Worm (Caenorhabditis elegans) whole organism, L4 larva: ENCODE results near the gene cyp-13A2.

ENCODE experiments used
- F49E8.2 ChIP-seq: sonication (generic microtip); optimal IDR thresholded peaks from 2 replicates; lab custom pipeline; 2016; ENCODE audit warnings: missing compliant biosample characterization, mild to moderate bottlenecking, missing genetic modification characterization, borderline replicate concordance
- cey-2 ChIP-seq: sonication (generic microtip); optimal IDR thresholded peaks from 3 replicates; lab custom pipeline; 2017; ENCODE audit warnings: missing genetic modification characterization, mild to moderate bottlenecking, missing compliant biosample characterization, antibody characterized with exemption, borderline replicate concordance; ENCODE audit not compliant: insufficient read depth
- dmd-6 ChIP-seq: fragments of 200-800 bp; sonication (Bioruptor generic); IDR thresholded peaks from 2 replicates; pipeline ENCODE4 v1.3.6; 2022; ENCODE audit warnings: missing genetic modification reagents, missing genetic modification characterization, missing compliant biosample characterization
- fos-1 ChIP-seq: fragments of 150-350 bp; optimal IDR thresholded peaks from 2 replicates; lab custom pipeline; 2014; ENCODE audit warnings: missing biosample characterization, missing genetic modification characterization
- gei-8 ChIP-seq: fragments of 200-800 bp; sonication (Bioruptor generic); optimal IDR thresholded peaks from 2 replicates; lab custom pipeline; 2018; ENCODE audit warnings: mild to moderate bottlenecking, missing genetic modification characterization, missing compliant biosample characterization
- lin-29 ChIP-seq: fragments of 200-800 bp; sonication (Bioruptor generic); IDR thresholded peaks from 2 replicates; pipeline ENCODE4 v1.3.6; 2022; ENCODE audit warnings: missing genetic modification reagents, missing genetic modification characterization, missing compliant biosample characterization
- lir-3 ChIP-seq: sonication (generic microtip); optimal IDR thresholded peaks from 2 replicates; lab custom pipeline; 2016; ENCODE audit warnings: mild to moderate bottlenecking, missing genetic modification characterization, missing compliant biosample characterization
- mdl-1 ChIP-seq, 2 experiments: fragments of 150-350 bp in 1 of 2; sonication (generic microtip) in 1 of 2; optimal IDR thresholded peaks; 2 replicates each; lab custom pipeline; 2014 to 2017; ENCODE audit warnings: missing biosample characterization in 2 of 2, missing genetic modification characterization in 2 of 2
- mep-1 ChIP-seq: fragments of 150-350 bp; sonication (generic microtip); optimal IDR thresholded peaks from 3 replicates; lab custom pipeline; 2014; ENCODE audit warnings: missing biosample characterization, missing genetic modification characterization
- nhr-76 ChIP-seq: fragments of 150-350 bp; optimal IDR thresholded peaks from 2 replicates; lab custom pipeline; 2014; ENCODE audit warnings: missing biosample characterization, missing genetic modification characterization
- skn-1 ChIP-seq: fragments of 150-350 bp; optimal IDR thresholded peaks from 2 replicates; lab custom pipeline; 2014; ENCODE audit warnings: missing biosample characterization, missing genetic modification characterization

- TF ChIP-seq lir-3 (tag; lab: Kevin White, UChicago) (no peak), fos-1 (tag; lab: Kevin White, UChicago) (no peak), cey-2 (tag; lab: Kevin White, UChicago) (no peak), mdl-1 (tag; optimal IDR thresholded peaks at IDR 0.05; lab: Kevin White, UChicago) (no peak), F49E8.2 (tag; lab: Kevin White, UChicago) (no peak), skn-1 (tag; lab: Kevin White, UChicago) (no peak), nhr-76 (tag; lab: Kevin White, UChicago) (no peak), gei-8 (no peak), dmd-6 (GFP tag; lab: Robert Waterston, UW) (no peak), lin-29 (no peak), mep-1 (tag; lab: Kevin White, UChicago) (no peak)
Measured at ce11 chrII:9835958-9836357, 48.5 kb upstream of the cyp-13A2 start.
